Worm (Caenorhabditis elegans): ENCODE data around the gene ints-9.

- TF ChIP-seq skn-1 (tag; optimal IDR thresholded peaks at IDR 0.05) (no peak), lin-15B (tag; optimal IDR thresholded peaks at IDR 0.05) (no peak), mxl-2 (GFP tag; conservative IDR thresholded peaks at IDR 0.05) (no peak)
Measured at ce11 chrV:7538018-7538417, 37.6 kb upstream of the ints-9 start, which contains the start of gene C54F6.12.

Data from whole organism, L4 larva.